Worm (Caenorhabditis elegans): ENCODE results near the gene C35D10.10.

DNA sequence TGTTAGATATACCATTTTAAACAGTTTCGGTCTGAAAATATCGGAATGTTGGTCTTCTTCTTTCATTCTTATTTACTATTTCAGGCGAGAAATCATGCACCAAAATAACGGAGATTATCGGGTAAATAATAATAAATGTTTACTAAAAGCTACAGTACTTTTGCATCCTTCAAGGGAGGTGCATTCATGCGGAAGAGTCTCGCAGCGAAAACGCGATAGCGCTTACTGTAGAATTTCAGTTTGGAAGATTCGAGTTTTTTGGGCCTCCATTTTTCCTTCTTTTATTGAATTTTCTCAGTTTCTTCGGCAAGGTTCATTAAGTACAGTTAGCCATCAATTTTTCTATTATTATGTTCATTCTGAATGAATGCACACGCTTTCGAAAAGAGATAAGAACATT lies 5.5 kb downstream of the C35D10.10 start, which contains the start of gene C35D10.7:
- no peak for TF ChIP-seq nhr-77 (tag; optimal IDR thresholded peaks at IDR 0.05)
- no peak for TF ChIP-seq aly-2 (tag; optimal IDR thresholded peaks at IDR 0.05)
- no peak for TF ChIP-seq ces-1 (GFP tag; optimal IDR thresholded peaks at IDR 0.05)
- TF ChIP-seq fkh-10 (GFP tag; optimal IDR thresholded peaks at IDR 0.05), result no peak
- TF ChIP-seq ztf-11 (tag; optimal IDR thresholded peaks at IDR 0.05), result no peak
- no peak for TF ChIP-seq nhr-71 (tag; optimal IDR thresholded peaks at IDR 0.05)
- no peak for TF ChIP-seq snpc-4 (tag; optimal IDR thresholded peaks at IDR 0.05)
- no peak for TF ChIP-seq nhr-76 (tag; optimal IDR thresholded peaks at IDR 0.05)
- no peak for TF ChIP-seq ama-1 (optimal IDR thresholded peaks at IDR 0.05)
- TF ChIP-seq pqm-1 (tag; optimal IDR thresholded peaks at IDR 0.05), result no peak
- TF ChIP-seq nhr-28 (tag; optimal IDR thresholded peaks at IDR 0.05), result no peak
- no peak for TF ChIP-seq tbx-2 (tag; optimal IDR thresholded peaks at IDR 0.05)
- no peak for TF ChIP-seq skn-1 (tag; optimal IDR thresholded peaks at IDR 0.05)
- no peak for TF ChIP-seq lsy-2 (tag; optimal IDR thresholded peaks at IDR 0.05)

Data from whole organism, L1 larva.